Fruit fly (Drosophila melanogaster) whole organism, adult: ENCODE data around the gene CG6059.

Experiments
- CG33017 ChIP-seq: fragments of 200-800 bp; sonication (Bioruptor generic); optimal IDR thresholded peaks from 2 replicates; lab custom pipeline; 2018; ENCODE audit warnings: missing biosample characterization, mild to moderate bottlenecking, missing genetic modification characterization, moderate library complexity
- CG7101 ChIP-seq: fragments of 200-800 bp; sonication (Bioruptor generic); optimal IDR thresholded peaks from 2 replicates; lab custom pipeline; 2018; ENCODE audit warnings: missing biosample characterization, mild to moderate bottlenecking, missing genetic modification characterization, moderate library complexity
- bab1 ChIP-seq: fragments of 200-800 bp; sonication (Bioruptor generic); optimal IDR thresholded peaks from 3 replicates; lab custom pipeline; 2019; ENCODE audit warnings: missing biosample characterization, mild to moderate bottlenecking, missing genetic modification characterization, moderate library complexity
- tj ChIP-seq: fragments of 200-800 bp; sonication (Bioruptor generic); optimal IDR thresholded peaks from 3 replicates; lab custom pipeline; 2017; ENCODE audit warnings: missing biosample characterization, mild to moderate bottlenecking, missing genetic modification characterization, moderate library complexity
- toe ChIP-seq: fragments of 200-800 bp; sonication (Bioruptor generic); optimal IDR thresholded peaks from 2 replicates; lab custom pipeline; 2016; ENCODE audit warnings: missing biosample characterization, missing genetic modification characterization

dm6 chr3R:27153062-27153878 lies 28.8 kb upstream of the CG6059 start:
- no peak for TF ChIP-seq tj (GFP tag; lab: Kevin White, UChicago)
- peak; percentile 47 for TF ChIP-seq CG33017 (tag; lab: Kevin White, UChicago)
- no peak for TF ChIP-seq bab1 (GFP tag; lab: Kevin White, UChicago)
- TF ChIP-seq CG7101 (tag; lab: Kevin White, UChicago) = peak; percentile 61
- no peak for TF ChIP-seq toe
